Worm (Caenorhabditis elegans): ENCODE results near the gene tag-18.

tag-18 gene

DNA sequence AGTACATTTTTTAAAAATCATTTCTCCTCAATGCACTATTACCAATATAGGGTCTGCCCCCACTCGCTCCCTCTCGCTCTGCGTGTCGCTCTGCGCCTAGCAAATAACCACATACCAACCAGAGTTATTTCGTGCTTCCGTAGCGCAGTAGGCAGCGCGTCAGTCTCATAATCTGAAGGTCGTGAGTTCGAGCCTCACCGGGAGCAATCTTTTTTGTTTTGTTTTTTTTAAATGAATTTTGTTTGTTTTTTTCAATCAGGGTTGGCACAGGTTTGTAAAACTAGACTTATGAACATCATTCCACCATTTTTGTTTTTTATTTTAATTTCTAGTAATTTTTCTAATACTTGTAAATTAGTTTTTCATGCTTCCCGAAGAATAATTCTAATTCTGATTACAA, 36.2 kb downstream of the tag-18 start (continued):
- TF ChIP-seq nhr-27 (tag; optimal IDR thresholded peaks at IDR 0.05) (no peak), F33H1.4 (GFP tag; IDR thresholded peaks at IDR 0.05) (no peak), hrde-1 (tag; optimal IDR thresholded peaks at IDR 0.05; ENCODE audit: borderline replicate concordance) (peak; percentile 44), ztf-28 (GFP tag; IDR thresholded peaks at IDR 0.05) (peak; percentile 55; the same call in 1 of the 2 replicates), dpl-1 (GFP tag; optimal IDR thresholded peaks at IDR 0.05) (peak; percentile 7), lin-40 (tag; optimal IDR thresholded peaks at IDR 0.05) (peak; percentile 74), ceh-79 (tag; optimal IDR thresholded peaks at IDR 0.05) (peak; percentile 16), zfh-2 (GFP tag; conservative IDR thresholded peaks at IDR 0.05) (0 out of 2 replicates have a peak, but pooled peaks have one; percentile 6)

DNA sequence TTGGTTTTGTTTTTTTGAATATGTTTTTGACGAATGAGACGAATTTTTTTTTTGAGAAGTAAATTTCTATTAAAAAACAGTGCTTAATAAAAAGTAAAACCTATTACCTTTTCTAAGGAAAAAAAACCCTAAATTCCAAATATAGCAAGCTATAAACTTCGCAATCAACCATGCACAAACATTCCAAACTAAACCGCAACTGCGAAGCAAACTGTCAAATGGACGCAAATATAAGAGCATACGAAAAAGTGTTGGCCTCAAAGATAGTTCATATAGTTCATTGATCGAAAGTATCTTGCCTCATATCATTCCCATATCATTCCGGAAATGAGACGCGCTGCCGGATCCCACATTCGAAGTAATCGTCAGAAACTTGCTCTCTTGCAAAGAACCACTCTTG, 37.2 kb downstream of the tag-18 start, which contains the start of gene C01C4.3:
TSS of gene C01C4.3 (plus strand) at position 301 of the 400 bp plus-strand sequence.
- TF ChIP-seq T07F8.4 (tag; optimal IDR thresholded peaks at IDR 0.05) (no peak), somi-1 (GFP tag; optimal IDR thresholded peaks at IDR 0.05) (no peak), K12H6.12 (tag; optimal IDR thresholded peaks at IDR 0.05) (no peak), cebp-2 (GFP tag; IDR thresholded peaks at IDR 0.05) (no peak), unc-62 (GFP tag; optimal IDR thresholded peaks at IDR 0.05) (no peak), madf-8 (GFP tag; conservative IDR thresholded peaks at IDR 0.05) (no peak), ceh-91 (GFP tag; IDR thresholded peaks at IDR 0.05) (no peak), athp-1 (tag; optimal IDR thresholded peaks at IDR 0.05) (no peak), ccch-3 (GFP tag; optimal IDR thresholded peaks at IDR 0.05) (no peak), Y95B8A.8 (GFP tag; IDR thresholded peaks at IDR 0.05) (no peak), aptf-3 (GFP tag; IDR thresholded peaks at IDR 0.05) (no peak), sdz-38 (tag; optimal IDR thresholded peaks at IDR 0.05) (no peak), nhr-27 (tag; optimal IDR thresholded peaks at IDR 0.05) (no peak), nfya-1 (tag; optimal IDR thresholded peaks at IDR 0.05; ENCODE audit: borderline replicate concordance, insufficient read depth) (no peak), nhr-80 (tag; optimal IDR thresholded peaks at IDR 0.05) (no peak), rcor-1 (GFP tag; IDR thresholded peaks at IDR 0.05) (no peak), ztf-6 (GFP tag; IDR thresholded peaks at IDR 0.05) (no peak)

ce11 chrX:3695826-3696225, 38.0 kb downstream of the tag-18 start:
- TF ChIP-seq lin-26 (GFP tag; IDR thresholded peaks at IDR 0.05), result 0 out of 2 replicates have a peak, but pooled peaks have one; percentile 19
- no peak for TF ChIP-seq madf-6 (GFP tag; IDR thresholded peaks at IDR 0.05)
- no peak for TF ChIP-seq ztf-22 (GFP tag; optimal IDR thresholded peaks at IDR 0.05)
- TF ChIP-seq F52B5.7 (tag; optimal IDR thresholded peaks at IDR 0.05), result no peak
- TF ChIP-seq T07F8.4 (tag; optimal IDR thresholded peaks at IDR 0.05), result no peak
- TF ChIP-seq madf-3 (GFP tag; IDR thresholded peaks at IDR 0.05), result no peak
- TF ChIP-seq Y53G8AR.9 (GFP tag; conservative IDR thresholded peaks at IDR 0.05), result no peak
- no peak for TF ChIP-seq unc-130 (GFP tag; optimal IDR thresholded peaks at IDR 0.05)
- no peak for TF ChIP-seq nfya-2 (GFP tag; IDR thresholded peaks at IDR 0.05)
- no peak for TF ChIP-seq mxl-1 (tag; optimal IDR thresholded peaks at IDR 0.05)
- TF ChIP-seq athp-1 (tag; optimal IDR thresholded peaks at IDR 0.05), result no peak
- TF ChIP-seq cebp-1 (GFP tag; IDR thresholded peaks at IDR 0.05), result no peak
- TF ChIP-seq cebp-1 (tag; optimal IDR thresholded peaks at IDR 0.05), result peak; percentile 49
- no peak for TF ChIP-seq ama-1 (optimal IDR thresholded peaks at IDR 0.05)
- TF ChIP-seq ama-1 (GFP tag; optimal IDR thresholded peaks at IDR 0.05), result no peak

ce11 chrX:3694172-3694571, 39.7 kb downstream of the tag-18 start:
- no peak for TF ChIP-seq cebp-2 (GFP tag; IDR thresholded peaks at IDR 0.05)
- no peak for TF ChIP-seq ccch-3 (GFP tag; optimal IDR thresholded peaks at IDR 0.05)
- TF ChIP-seq ceh-91 (GFP tag; IDR thresholded peaks at IDR 0.05), result no peak
- no peak for TF ChIP-seq lin-40 (tag; optimal IDR thresholded peaks at IDR 0.05)
- no peak for TF ChIP-seq dox-1 (GFP tag; IDR thresholded peaks at IDR 0.05)
- TF ChIP-seq madf-3 (GFP tag; IDR thresholded peaks at IDR 0.05), result 0 out of 2 replicates have a peak, but pooled peaks have one; percentile 10
- TF ChIP-seq ceh-40 (GFP tag; IDR thresholded peaks at IDR 0.05), result no peak
- TF ChIP-seq repo-1 (tag; optimal IDR thresholded peaks at IDR 0.05), result no peak
- no peak for TF ChIP-seq F57C9.4 (tag; optimal IDR thresholded peaks at IDR 0.05)
- TF ChIP-seq rpc-1 (optimal IDR thresholded peaks at IDR 0.05), result no peak
- no peak for TF ChIP-seq rpc-1 (tag; optimal IDR thresholded peaks at IDR 0.05)
- no peak for TF ChIP-seq B0035.1 (tag; optimal IDR thresholded peaks at IDR 0.05)
- TF ChIP-seq Y56A3A.18 (GFP tag; IDR thresholded peaks at IDR 0.05), result no peak
- TF ChIP-seq dpff-1 (tag; optimal IDR thresholded peaks at IDR 0.05), result no peak
- no peak for TF ChIP-seq F33H1.4 (GFP tag; IDR thresholded peaks at IDR 0.05)
- TF ChIP-seq C17E4.6 (GFP tag; IDR thresholded peaks at IDR 0.05), result no peak

Measured in whole organism, young adult.